Worm (Caenorhabditis elegans) whole organism, young adult: ENCODE measurements around the gene fbxb-55.
A peak's percentile ranks its signal among the peaks of the same experiment; 100 is the strongest.

ENCODE experiments used
- B0035.1 ChIP-seq: sonication (generic microtip); optimal IDR thresholded peaks from 2 replicates; lab custom pipeline; 2016; ENCODE audit warnings: missing genetic modification characterization, mild to moderate bottlenecking, missing compliant biosample characterization, missing genotype, missing genetic modification reagents
- B0261.1 ChIP-seq: sonication (generic microtip); optimal IDR thresholded peaks from 2 replicates; lab custom pipeline; 2016; ENCODE audit warnings: mild to moderate bottlenecking, missing genetic modification characterization, moderate library complexity, missing compliant biosample characterization
- C06A6.2 ChIP-seq: fragments of 200-800 bp; sonication (Bioruptor generic); conservative IDR thresholded peaks from 2 replicates; pipeline ENCODE4 v1.3.6; 2022; ENCODE audit warnings: missing genetic modification characterization, missing compliant biosample characterization
- D2030.7 ChIP-seq: fragments of 200-800 bp; sonication (Bioruptor generic); IDR thresholded peaks from 2 replicates; pipeline ENCODE4 v1.3.6; 2022; ENCODE audit warnings: missing genetic modification reagents, missing genetic modification characterization, missing compliant biosample characterization
- F33H1.4 ChIP-seq: fragments of 200-800 bp; sonication (Bioruptor generic); IDR thresholded peaks from 2 replicates; pipeline ENCODE4 v1.3.6; 2022; ENCODE audit warnings: missing genetic modification reagents, missing genetic modification characterization, missing compliant biosample characterization
- F49E8.2 ChIP-seq: sonication (generic microtip); optimal IDR thresholded peaks from 3 replicates; lab custom pipeline; 2017; ENCODE audit warnings: missing genetic modification characterization, mild to moderate bottlenecking, missing compliant biosample characterization, antibody characterized with exemption, moderate library complexity; ENCODE audit not compliant: insufficient read depth
- F55B11.4 ChIP-seq: sonication (generic microtip); optimal IDR thresholded peaks from 2 replicates; lab custom pipeline; 2016; ENCODE audit warnings: missing compliant biosample characterization, missing genetic modification characterization, borderline replicate concordance; ENCODE audit not compliant: insufficient read depth
- F57A8.1 ChIP-seq: fragments of 200-800 bp; sonication (Bioruptor generic); optimal IDR thresholded peaks from 2 replicates; lab custom pipeline; 2018; ENCODE audit warnings: mild to moderate bottlenecking, missing genetic modification characterization, moderate library complexity, missing compliant biosample characterization
- K11D2.4 ChIP-seq: fragments of 200-800 bp; sonication (Bioruptor generic); IDR thresholded peaks from 2 replicates; pipeline ENCODE4 v1.3.6; 2022; ENCODE audit warnings: missing genetic modification reagents, missing genetic modification characterization, missing compliant biosample characterization
- Y56A3A.18 ChIP-seq: fragments of 200-800 bp; sonication (Bioruptor generic); IDR thresholded peaks from 2 replicates; pipeline ENCODE4 v1.3.6; 2022; ENCODE audit warnings: missing genetic modification reagents, missing genetic modification characterization, missing compliant biosample characterization
- Y67H2A.10 ChIP-seq: fragments of 200-800 bp; sonication (Bioruptor generic); conservative IDR thresholded peaks from 2 replicates; pipeline ENCODE4 v1.3.6; 2022; ENCODE audit warnings: missing genetic modification reagents, missing genetic modification characterization, missing compliant biosample characterization
- akir-1 ChIP-seq: fragments of 200-800 bp; sonication (Bioruptor generic); optimal IDR thresholded peaks from 2 replicates; lab custom pipeline; 2018; ENCODE audit warnings: mild to moderate bottlenecking, missing genetic modification characterization, moderate library complexity, missing compliant biosample characterization
- atf-7 ChIP-seq: sonication (generic microtip); optimal IDR thresholded peaks from 2 replicates; lab custom pipeline; 2017; ENCODE audit warnings: mild to moderate bottlenecking, missing genetic modification characterization, missing compliant biosample characterization
- athp-1 ChIP-seq: sonication (generic microtip); optimal IDR thresholded peaks from 2 replicates; lab custom pipeline; 2017; ENCODE audit warnings: mild to moderate bottlenecking, missing genetic modification characterization, missing compliant biosample characterization
- attf-6 ChIP-seq: fragments of 200-800 bp; sonication (Bioruptor generic); IDR thresholded peaks from 2 replicates; pipeline ENCODE4 v1.3.6; 2022; ENCODE audit warnings: missing genetic modification reagents, missing genetic modification characterization, missing compliant biosample characterization
- bed-2 ChIP-seq: fragments of 200-800 bp; sonication (Bioruptor generic); IDR thresholded peaks from 2 replicates; pipeline ENCODE4 v1.3.6; 2022; ENCODE audit warnings: missing genetic modification reagents, missing genetic modification characterization, missing compliant biosample characterization
- cebp-1 ChIP-seq, 2 experiments: fragments of 200-800 bp in 1 of 2; sonication (Bioruptor generic) in 1 of 2; sonication (generic microtip) in 1 of 2; IDR thresholded peaks in 1 of 2; optimal IDR thresholded peaks in 1 of 2; 2 replicates each; pipeline versions ENCODE4 v1.3.6 to Lab custom; 2017 to 2022; ENCODE audit warnings: missing compliant biosample characterization in 2 of 2, missing genetic modification characterization in 2 of 2, mild to moderate bottlenecking in 1 of 2, missing genetic modification reagents in 1 of 2, moderate library complexity in 1 of 2
- ceh-100 ChIP-seq: fragments of 200-800 bp; sonication (Bioruptor generic); IDR thresholded peaks from 2 replicates; pipeline ENCODE4 v1.3.6; 2022; ENCODE audit warnings: missing genetic modification reagents, missing genetic modification characterization, missing compliant biosample characterization
- ceh-27 ChIP-seq: fragments of 200-800 bp; sonication (Bioruptor generic); optimal IDR thresholded peaks from 2 replicates; lab custom pipeline; 2018; ENCODE audit warnings: mild to moderate bottlenecking, missing genetic modification characterization, moderate library complexity, missing compliant biosample characterization
- ceh-58 ChIP-seq: fragments of 200-800 bp; sonication (Bioruptor generic); IDR thresholded peaks from 2 replicates; pipeline ENCODE4 v1.3.6; 2022; ENCODE audit warnings: missing genetic modification characterization, missing compliant biosample characterization
- dox-1 ChIP-seq: fragments of 200-800 bp; sonication (Bioruptor generic); IDR thresholded peaks from 2 replicates; pipeline ENCODE4 v1.3.6; 2022; ENCODE audit warnings: missing genetic modification reagents, missing genetic modification characterization, missing compliant biosample characterization
- efl-1 ChIP-seq: fragments of 150-350 bp; optimal IDR thresholded peaks from 2 replicates; lab custom pipeline; 2014; ENCODE audit warnings: missing biosample characterization, missing genetic modification reagents, missing genetic modification characterization
- egl-18 ChIP-seq: fragments of 200-800 bp; sonication (Bioruptor generic); IDR thresholded peaks from 2 replicates; pipeline ENCODE4 v1.3.6; 2022; ENCODE audit warnings: missing genetic modification reagents, missing genetic modification characterization, missing compliant biosample characterization
- egl-44 ChIP-seq: fragments of 200-800 bp; sonication (Bioruptor generic); IDR thresholded peaks from 2 replicates; pipeline ENCODE4 v1.3.6; 2022; ENCODE audit warnings: missing genetic modification reagents, missing genetic modification characterization, missing compliant biosample characterization
- ekl-4 ChIP-seq: fragments of 200-800 bp; sonication (Bioruptor generic); IDR thresholded peaks from 2 replicates; pipeline ENCODE4 v1.3.6; 2022; ENCODE audit warnings: missing genetic modification reagents, missing genetic modification characterization, missing compliant biosample characterization
- gei-17 ChIP-seq: fragments of 200-800 bp; sonication (Bioruptor generic); optimal IDR thresholded peaks from 2 replicates; lab custom pipeline; 2018; ENCODE audit warnings: mild to moderate bottlenecking, missing genetic modification characterization, missing compliant biosample characterization
- him-1 ChIP-seq: sonication (generic microtip); optimal IDR thresholded peaks from 2 replicates; lab custom pipeline; 2016; ENCODE audit warnings: missing genotype, missing genetic modification reagents, missing genetic modification characterization, missing compliant biosample characterization
- hlh-12 ChIP-seq: sonication (generic microtip); optimal IDR thresholded peaks from 2 replicates; lab custom pipeline; 2016; ENCODE audit warnings: missing genetic modification characterization, missing compliant biosample characterization
- lag-1 ChIP-seq: fragments of 200-800 bp; sonication (Bioruptor generic); IDR thresholded peaks from 2 replicates; pipeline ENCODE4 v1.3.6; 2022; ENCODE audit warnings: missing genetic modification reagents, missing genetic modification characterization, missing compliant biosample characterization
- lin-35 ChIP-seq, 3 experiments: fragments of 150-350 bp in 2 of 3; sonication (generic microtip) in 1 of 3; optimal IDR thresholded peaks; 2 replicates each; lab custom pipeline; 2014 to 2018; ENCODE audit warnings: missing biosample characterization in 3 of 3, missing genetic modification characterization in 3 of 3, missing genetic modification reagents in 3 of 3
- mcd-1 ChIP-seq: fragments of 200-800 bp; sonication (Bioruptor generic); IDR thresholded peaks from 2 replicates; pipeline ENCODE4 v1.3.6; 2022; ENCODE audit warnings: missing genetic modification reagents, missing genetic modification characterization, missing compliant biosample characterization
- nfya-2 ChIP-seq: fragments of 200-800 bp; sonication (Bioruptor generic); IDR thresholded peaks from 2 replicates; pipeline ENCODE4 v1.3.6; 2022; ENCODE audit warnings: missing genetic modification reagents, missing genetic modification characterization, missing compliant biosample characterization
- nhr-27 ChIP-seq: fragments of 200-800 bp; sonication (Bioruptor generic); optimal IDR thresholded peaks from 2 replicates; lab custom pipeline; 2018; ENCODE audit warnings: mild to moderate bottlenecking, missing genetic modification characterization, moderate library complexity, missing compliant biosample characterization
- nhr-90 ChIP-seq: sonication (generic microtip); optimal IDR thresholded peaks from 2 replicates; lab custom pipeline; 2016; ENCODE audit warnings: missing genotype, mild to moderate bottlenecking, missing genetic modification characterization, missing compliant biosample characterization
- rec-8 ChIP-seq, 2 experiments: sonication (generic microtip); optimal IDR thresholded peaks; 2 replicates each; lab custom pipeline; 2016; ENCODE audit warnings: mild to moderate bottlenecking in 2 of 2, missing genetic modification characterization in 2 of 2, missing genetic modification reagents in 2 of 2, missing genotype in 2 of 2, missing biosample characterization in 1 of 2, missing compliant biosample characterization in 1 of 2, moderate library complexity in 1 of 2
- rpc-1 ChIP-seq, 2 experiments: fragments of 150-350 bp in 1 of 2; sonication (generic microtip) in 1 of 2; optimal IDR thresholded peaks; 2 replicates each; lab custom pipeline; 2014 to 2018; ENCODE audit warnings: missing biosample characterization in 1 of 2, missing genetic modification characterization in 1 of 2, missing genetic modification reagents in 1 of 2, missing genotype in 1 of 2
- sdz-38 ChIP-seq: sonication (generic microtip); optimal IDR thresholded peaks from 2 replicates; lab custom pipeline; 2016; ENCODE audit warnings: missing genotype, missing genetic modification characterization, missing compliant biosample characterization
- snpc-1.1 ChIP-seq: sonication (generic microtip); optimal IDR thresholded peaks from 2 replicates; lab custom pipeline; 2017; ENCODE audit warnings: missing genetic modification characterization, mild to moderate bottlenecking, missing compliant biosample characterization, antibody characterized with exemption, moderate library complexity, missing genotype, missing genetic modification reagents; ENCODE audit not compliant: insufficient read depth
- snpc-1.3 ChIP-seq: sonication (generic microtip); optimal IDR thresholded peaks from 2 replicates; lab custom pipeline; 2017; ENCODE audit warnings: missing genetic modification characterization, mild to moderate bottlenecking, missing compliant biosample characterization, antibody characterized with exemption, moderate library complexity, missing genotype, missing genetic modification reagents; ENCODE audit not compliant: insufficient read depth
- snpc-4 ChIP-seq, 5 experiments: fragments of 150-350 bp in 1 of 5; sonication (generic microtip) in 4 of 5; optimal IDR thresholded peaks; 2 replicates each; lab custom pipeline; 2014 to 2018; ENCODE audit warnings: missing genetic modification characterization in 5 of 5, missing biosample characterization in 3 of 5, antibody characterized with exemption in 2 of 5, mild to moderate bottlenecking in 2 of 5, missing compliant biosample characterization in 2 of 5, missing genotype in 2 of 5, moderate library complexity in 2 of 5, missing genetic modification reagents in 1 of 5
- somi-1 ChIP-seq: fragments of 200-800 bp; sonication (Bioruptor generic); optimal IDR thresholded peaks from 2 replicates; lab custom pipeline; 2018; ENCODE audit warnings: mild to moderate bottlenecking, missing genetic modification characterization, missing compliant biosample characterization
- tbx-9 ChIP-seq: sonication (generic microtip); optimal IDR thresholded peaks from 2 replicates; lab custom pipeline; 2016; ENCODE audit warnings: borderline replicate concordance, missing genetic modification characterization, inconsistent platforms, missing compliant biosample characterization
- unc-62 ChIP-seq: fragments of 150-350 bp; optimal IDR thresholded peaks from 2 replicates; lab custom pipeline; 2014; ENCODE audit warnings: missing biosample characterization, missing genetic modification reagents, missing genetic modification characterization
- xnd-1 ChIP-seq: sonication (generic microtip); optimal IDR thresholded peaks from 2 replicates; lab custom pipeline; 2016; ENCODE audit warnings: missing genotype, missing genetic modification reagents, missing genetic modification characterization, missing compliant biosample characterization
- ztf-18 ChIP-seq: sonication (generic microtip); optimal IDR thresholded peaks from 2 replicates; lab custom pipeline; 2016; ENCODE audit warnings: missing genotype, mild to moderate bottlenecking, missing genetic modification characterization, missing compliant biosample characterization
- ztf-6 ChIP-seq: fragments of 200-800 bp; sonication (Bioruptor generic); IDR thresholded peaks from 2 replicates; pipeline ENCODE4 v1.3.6; 2022; ENCODE audit warnings: missing genetic modification reagents, missing genetic modification characterization, missing compliant biosample characterization

Gene fbxb-55

ce11 chrIV:4025923-4026322, 42.7 kb upstream of the fbxb-55 start:
- TF ChIP-seq ceh-27 (GFP tag; lab: Kevin White, UChicago) = peak; percentile 77
- TF ChIP-seq attf-6 (GFP tag; lab: Robert Waterston, UW) = no peak
- TF ChIP-seq sdz-38 (tag; lab: Kevin White, UChicago) = no peak
- no peak for TF ChIP-seq ceh-100 (GFP tag; lab: Robert Waterston, UW)
- no peak for TF ChIP-seq efl-1
- TF ChIP-seq unc-62 (GFP tag; lab: Kevin White, UChicago) = no peak
- TF ChIP-seq F57A8.1 (GFP tag; lab: Kevin White, UChicago) = no peak
- TF ChIP-seq ceh-58 (GFP tag; lab: Robert Waterston, UW) = no peak
- peak; percentile 53; the same call in 1 of the 2 replicates for TF ChIP-seq mcd-1 (GFP tag; lab: Robert Waterston, UW)
- TF ChIP-seq C06A6.2 (GFP tag; lab: Robert Waterston, UW) = 0 out of 2 replicates have a peak, but pooled peaks have one; percentile 37
- no peak for TF ChIP-seq Y56A3A.18 (GFP tag; lab: Robert Waterston, UW)
- TF ChIP-seq egl-18 (GFP tag; lab: Robert Waterston, UW) = no peak
- 0 out of 2 replicates have a peak, but pooled peaks have one; percentile 34 for TF ChIP-seq dox-1 (GFP tag; lab: Robert Waterston, UW)
- no peak for TF ChIP-seq D2030.7 (GFP tag; lab: Robert Waterston, UW)
- no peak for TF ChIP-seq atf-7 (tag; lab: Kevin White, UChicago)
- no peak for TF ChIP-seq snpc-4 (GFP tag; optimal IDR thresholded peaks at IDR 0.05; lab: Kevin White, UChicago)
- TF ChIP-seq snpc-4 (tag; optimal IDR thresholded peaks at IDR 0.05; lab: Kevin White, UChicago) = peak in 1 of 4 experiments; percentile 10
- no peak for TF ChIP-seq rec-8 (tag; optimal IDR thresholded peaks at IDR 0.05; lab: Kevin White, UChicago)
- TF ChIP-seq athp-1 (tag; lab: Kevin White, UChicago) = no peak
- peak; percentile 72 for TF ChIP-seq somi-1 (GFP tag; lab: Kevin White, UChicago)
- no peak for TF ChIP-seq xnd-1 (tag; lab: Kevin White, UChicago)
- no peak for TF ChIP-seq snpc-1.3 (tag; lab: Kevin White, UChicago)
- no peak for TF ChIP-seq akir-1 (GFP tag; lab: Kevin White, UChicago)
- no peak for TF ChIP-seq hlh-12
- no peak for TF ChIP-seq nhr-90 (tag; lab: Kevin White, UChicago)
- TF ChIP-seq F55B11.4 (tag; lab: Kevin White, UChicago) = no peak
- no peak for TF ChIP-seq rpc-1 (optimal IDR thresholded peaks at IDR 0.05; lab: Kevin White, UChicago)
- TF ChIP-seq rpc-1 (tag; optimal IDR thresholded peaks at IDR 0.05; lab: Kevin White, UChicago) = no peak
- no peak for TF ChIP-seq snpc-1.1 (tag; lab: Kevin White, UChicago)
- 0 out of 2 replicates have a peak, but pooled peaks have one; percentile 29 for TF ChIP-seq egl-44 (GFP tag; lab: Robert Waterston, UW)
- TF ChIP-seq lag-1 (GFP tag; lab: Robert Waterston, UW) = no peak
- TF ChIP-seq tbx-9 (tag; lab: Kevin White, UChicago) = no peak
- no peak for TF ChIP-seq F49E8.2 (tag; lab: Kevin White, UChicago)
- no peak for TF ChIP-seq him-1 (tag; lab: Kevin White, UChicago)
- no peak for TF ChIP-seq cebp-1 (GFP tag; IDR thresholded peaks at IDR 0.05; lab: Robert Waterston, UW)
- peak; percentile 68 for TF ChIP-seq cebp-1 (tag; optimal IDR thresholded peaks at IDR 0.05; lab: Kevin White, UChicago)
- TF ChIP-seq B0261.1 (tag; lab: Kevin White, UChicago) = no peak
- no peak for TF ChIP-seq bed-2 (GFP tag; lab: Robert Waterston, UW)
- TF ChIP-seq B0035.1 (tag; lab: Kevin White, UChicago) = no peak
- TF ChIP-seq nfya-2 (GFP tag; lab: Robert Waterston, UW) = no peak
- no peak for TF ChIP-seq Y67H2A.10 (GFP tag; lab: Robert Waterston, UW)
- TF ChIP-seq nhr-27 (tag; lab: Kevin White, UChicago) = no peak
- TF ChIP-seq K11D2.4 (GFP tag; lab: Robert Waterston, UW) = peak; percentile 32; the same call in 1 of the 2 replicates
- TF ChIP-seq ztf-6 (GFP tag; lab: Robert Waterston, UW) = no peak
- no peak for TF ChIP-seq ztf-18 (tag; lab: Kevin White, UChicago)
- TF ChIP-seq gei-17 (GFP tag; lab: Kevin White, UChicago) = no peak
- TF ChIP-seq F33H1.4 (GFP tag; lab: Robert Waterston, UW) = no peak
- TF ChIP-seq ekl-4 (GFP tag; lab: Robert Waterston, UW) = no peak
- TF ChIP-seq lin-35 (GFP tag; optimal IDR thresholded peaks at IDR 0.05; lab: Kevin White, UChicago) = peak in 1 of 3 experiments; percentile 16
